Worm (Caenorhabditis elegans) whole organism, mixed stage, embryonic: ENCODE data around the gene col-113.

ENCODE experiments used
- M03D4.4 ChIP-seq: sonication (generic microtip); optimal IDR thresholded peaks from 2 replicates; lab custom pipeline; 2017; ENCODE audit warnings: mild to moderate bottlenecking, missing genetic modification characterization, missing compliant biosample characterization
- bed-3 ChIP-seq: fragments of 200-800 bp; sonication (Bioruptor generic); optimal IDR thresholded peaks from 3 replicates; lab custom pipeline; 2018; ENCODE audit warnings: mild to moderate bottlenecking, missing genetic modification characterization, moderate library complexity, missing compliant biosample characterization
- blmp-1 ChIP-seq: fragments of 150-350 bp; optimal IDR thresholded peaks from 2 replicates; lab custom pipeline; 2014; ENCODE audit warnings: missing biosample characterization, missing genetic modification characterization
- ceh-43 ChIP-seq: fragments of 200-800 bp; sonication (Bioruptor generic); optimal IDR thresholded peaks from 2 replicates; lab custom pipeline; 2018; ENCODE audit warnings: mild to moderate bottlenecking, missing genetic modification characterization, moderate library complexity, missing compliant biosample characterization
- ceh-83 ChIP-seq: fragments of 200-800 bp; sonication (Bioruptor generic); optimal IDR thresholded peaks from 2 replicates; lab custom pipeline; 2018; ENCODE audit warnings: mild to moderate bottlenecking, missing genetic modification characterization, missing compliant biosample characterization
- ces-1 ChIP-seq: fragments of 150-350 bp; optimal IDR thresholded peaks from 2 replicates; lab custom pipeline; 2014; ENCODE audit warnings: missing biosample characterization, missing genetic modification reagents, missing genetic modification characterization
- drap-1 ChIP-seq: fragments of 200-800 bp; sonication (Bioruptor generic); optimal IDR thresholded peaks from 3 replicates; lab custom pipeline; 2018; ENCODE audit warnings: mild to moderate bottlenecking, missing genetic modification characterization, missing compliant biosample characterization
- elt-1 ChIP-seq: sonication (generic microtip); optimal IDR thresholded peaks from 2 replicates; lab custom pipeline; 2017; ENCODE audit warnings: missing genetic modification characterization, mild to moderate bottlenecking, missing compliant biosample characterization, antibody characterized with exemption, moderate library complexity, borderline replicate concordance; ENCODE audit not compliant: insufficient read depth
- elt-3 ChIP-seq: fragments of 150-350 bp; optimal IDR thresholded peaks from 2 replicates; lab custom pipeline; 2014; ENCODE audit warnings: missing biosample characterization, missing genetic modification characterization
- flh-1 ChIP-seq: fragments of 200-800 bp; sonication (Bioruptor generic); optimal IDR thresholded peaks from 2 replicates; lab custom pipeline; 2018; ENCODE audit warnings: mild to moderate bottlenecking, missing genetic modification characterization, moderate library complexity, missing compliant biosample characterization
- ham-2 ChIP-seq: fragments of 200-800 bp; sonication (Bioruptor generic); optimal IDR thresholded peaks from 2 replicates; lab custom pipeline; 2018; ENCODE audit warnings: mild to moderate bottlenecking, missing genetic modification characterization, missing compliant biosample characterization
- hlh-1 ChIP-seq: fragments of 150-350 bp; optimal IDR thresholded peaks from 2 replicates; lab custom pipeline; 2014; ENCODE audit warnings: missing biosample characterization, missing genetic modification reagents, missing genetic modification characterization
- lin-13 ChIP-seq: fragments of 150-350 bp; optimal IDR thresholded peaks from 2 replicates; lab custom pipeline; 2014; ENCODE audit warnings: missing biosample characterization, missing genetic modification characterization
- lsy-2 ChIP-seq: fragments of 150-350 bp; optimal IDR thresholded peaks from 2 replicates; lab custom pipeline; 2014; ENCODE audit warnings: missing biosample characterization, missing genetic modification characterization
- mab-5 ChIP-seq: fragments of 150-350 bp; optimal IDR thresholded peaks from 2 replicates; lab custom pipeline; 2014; ENCODE audit warnings: missing biosample characterization, missing genetic modification characterization
- mep-1 ChIP-seq: fragments of 150-350 bp; optimal IDR thresholded peaks from 2 replicates; lab custom pipeline; 2017; ENCODE audit warnings: missing biosample characterization, missing genetic modification reagents, missing genetic modification characterization, inconsistent platforms
- mls-2 ChIP-seq: sonication (generic microtip); optimal IDR thresholded peaks from 2 replicates; lab custom pipeline; 2016; ENCODE audit warnings: mild to moderate bottlenecking, missing genetic modification characterization, moderate library complexity, missing compliant biosample characterization
- nhr-12 ChIP-seq: fragments of 150-350 bp; optimal IDR thresholded peaks from 2 replicates; lab custom pipeline; 2014; ENCODE audit warnings: missing biosample characterization, missing genetic modification characterization
- nhr-28 ChIP-seq: fragments of 150-350 bp; optimal IDR thresholded peaks from 2 replicates; lab custom pipeline; 2014; ENCODE audit warnings: missing biosample characterization, missing genetic modification characterization
- pha-4 ChIP-seq: fragments of 150-350 bp; optimal IDR thresholded peaks from 2 replicates; lab custom pipeline; 2018; ENCODE audit warnings: missing biosample characterization, missing genetic modification reagents, missing genetic modification characterization
- snpc-4 ChIP-seq: fragments of 150-350 bp; optimal IDR thresholded peaks from 2 replicates; lab custom pipeline; 2014; ENCODE audit warnings: missing biosample characterization, missing genetic modification characterization
- sptf-1 ChIP-seq: sonication (generic microtip); optimal IDR thresholded peaks from 2 replicates; lab custom pipeline; 2017; ENCODE audit warnings: mild to moderate bottlenecking, missing genetic modification characterization, moderate library complexity, missing compliant biosample characterization
- tbx-8 ChIP-seq: fragments of 200-800 bp; sonication (Bioruptor generic); optimal IDR thresholded peaks from 2 replicates; lab custom pipeline; 2018; ENCODE audit warnings: mild to moderate bottlenecking, missing genetic modification characterization, moderate library complexity, missing compliant biosample characterization
- unc-39 ChIP-seq: fragments of 150-350 bp; optimal IDR thresholded peaks from 2 replicates; lab custom pipeline; 2014; ENCODE audit warnings: missing biosample characterization, missing genetic modification characterization
- zip-8 ChIP-seq: fragments of 150-350 bp; optimal IDR thresholded peaks from 2 replicates; lab custom pipeline; 2014; ENCODE audit warnings: missing biosample characterization, missing genetic modification characterization
- ztf-11 ChIP-seq: fragments of 150-350 bp; optimal IDR thresholded peaks from 2 replicates; lab custom pipeline; 2014; ENCODE audit warnings: missing biosample characterization, missing genetic modification characterization

Gene col-113

DNA sequence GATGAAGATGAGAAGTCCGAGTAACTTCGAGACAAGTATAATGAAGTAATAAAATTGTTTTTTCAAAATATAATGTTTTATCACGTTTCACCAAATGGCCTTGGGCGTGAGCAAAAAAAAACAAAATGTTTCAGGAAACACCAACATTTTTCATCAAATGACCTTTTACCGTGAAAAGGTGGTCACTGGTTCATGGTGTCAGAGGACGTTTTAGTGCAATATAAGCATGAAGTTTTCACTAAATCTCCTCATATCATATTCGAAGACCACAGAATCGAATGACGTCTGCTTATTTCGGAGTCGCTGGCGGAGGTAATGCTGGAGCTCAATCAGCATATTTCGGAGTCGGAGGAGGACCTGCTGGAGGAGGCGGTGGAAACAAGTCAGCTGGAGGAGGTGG lies 41.0 kb downstream of the col-113 start, which contains the start of the genes ZC477.7 and ssq-3:
Gene ZC477.7 (minus strand): TSS at position 101 of the 400 bp plus-strand sequence.
Gene ssq-3 (plus strand): TSS at position 251 of the 400 bp plus-strand sequence.
- TF ChIP-seq bed-3 (GFP tag; lab: Kevin White, UChicago) (no peak), lin-13 (tag; lab: Kevin White, UChicago) (no peak), elt-3 (tag; lab: Kevin White, UChicago) (no peak), nhr-28 (tag; lab: Kevin White, UChicago) (no peak), mep-1 (no peak), blmp-1 (no peak), elt-1 (tag; lab: Kevin White, UChicago) (no peak)

DNA sequence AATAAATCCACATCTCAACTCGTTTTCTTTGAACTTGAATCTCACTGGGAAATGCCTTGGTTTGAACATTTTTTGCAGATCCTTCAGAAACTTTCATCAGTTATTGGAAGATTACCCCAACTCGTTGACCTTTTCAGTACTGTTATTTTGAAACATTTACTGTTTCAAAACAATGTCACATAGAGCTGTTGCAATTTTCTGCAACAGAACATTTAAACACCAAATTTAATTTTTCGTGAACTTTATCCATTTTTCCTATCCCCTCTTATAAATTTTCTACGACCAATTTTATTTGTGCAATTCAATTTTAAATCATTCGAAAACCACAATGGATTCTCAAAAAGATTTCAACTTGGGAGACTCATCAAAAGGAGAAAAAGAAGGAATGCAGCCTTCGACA lies 44.4 kb downstream of the col-113 start, which contains the start of gene ZC477.2:
Gene ZC477.2 (plus strand): TSS at position 301 of the 400 bp plus-strand sequence.
- no peak for TF ChIP-seq mls-2 (tag; lab: Kevin White, UChicago)
- no peak for TF ChIP-seq M03D4.4
- no peak for TF ChIP-seq ztf-11

DNA sequence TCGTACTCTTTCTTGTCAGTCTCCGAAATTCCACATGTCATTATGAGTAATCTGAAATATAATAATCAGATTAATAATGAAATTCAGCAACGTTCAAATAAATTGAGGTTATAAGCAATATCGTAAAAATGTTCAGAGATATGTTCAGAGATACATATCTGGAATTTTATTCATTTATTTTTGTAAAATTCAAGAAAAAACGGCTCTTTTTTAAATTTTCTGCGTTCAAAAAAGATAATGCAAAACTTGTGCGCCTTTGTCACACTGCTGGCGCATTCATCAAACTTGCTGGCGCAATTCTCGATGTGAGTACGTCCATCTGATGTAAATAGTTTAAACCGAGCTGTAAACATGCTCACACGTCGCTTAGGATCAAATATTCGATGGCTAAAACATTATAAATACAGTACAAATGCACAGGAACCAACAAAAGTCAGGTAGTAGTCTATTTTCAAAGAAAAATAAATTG lies 49.1 kb downstream of the col-113 start, which contains the start of the genes rde-8 and ZC477.3:
Gene rde-8 (minus strand): TSS at position 51 of the 469 bp plus-strand sequence.
Gene ZC477.3 (plus strand): TSS at position 282 of the 469 bp plus-strand sequence.
- peak; percentile 37 for TF ChIP-seq lsy-2 (tag; lab: Kevin White, UChicago)
- TF ChIP-seq unc-39 (tag; lab: Kevin White, UChicago): no peak
- no peak for TF ChIP-seq blmp-1
- no peak for TF ChIP-seq ham-2
- no peak for TF ChIP-seq mls-2 (tag; lab: Kevin White, UChicago)
- peak; percentile 66 for TF ChIP-seq pha-4 (tag; lab: Kevin White, UChicago)
- TF ChIP-seq ztf-11: no peak
- TF ChIP-seq mep-1: peak; percentile 31
- no peak for TF ChIP-seq drap-1 (GFP tag; lab: Kevin White, UChicago)
- TF ChIP-seq snpc-4 (tag; lab: Kevin White, UChicago): no peak
- TF ChIP-seq sptf-1: no peak
- TF ChIP-seq ces-1 (GFP tag; lab: Kevin White, UChicago): peak; percentile 46
- TF ChIP-seq ceh-43: no peak
- TF ChIP-seq flh-1 (GFP tag; lab: Kevin White, UChicago): no peak
- no peak for TF ChIP-seq zip-8 (tag; lab: Kevin White, UChicago)
- TF ChIP-seq mab-5 (tag; lab: Kevin White, UChicago): no peak
- TF ChIP-seq tbx-8: no peak
- no peak for TF ChIP-seq bed-3 (GFP tag; lab: Kevin White, UChicago)
- no peak for TF ChIP-seq hlh-1
- TF ChIP-seq ceh-83 (GFP tag; lab: Kevin White, UChicago): no peak
- TF ChIP-seq nhr-12 (tag; lab: Kevin White, UChicago): no peak
- TF ChIP-seq lin-13 (tag; lab: Kevin White, UChicago): peak; percentile 66
- TF ChIP-seq elt-1 (tag; lab: Kevin White, UChicago): no peak
- TF ChIP-seq, all 35 proteins: peak for 5
